Worm (Caenorhabditis elegans): ENCODE results near the gene Y54G11A.4.

DNA sequence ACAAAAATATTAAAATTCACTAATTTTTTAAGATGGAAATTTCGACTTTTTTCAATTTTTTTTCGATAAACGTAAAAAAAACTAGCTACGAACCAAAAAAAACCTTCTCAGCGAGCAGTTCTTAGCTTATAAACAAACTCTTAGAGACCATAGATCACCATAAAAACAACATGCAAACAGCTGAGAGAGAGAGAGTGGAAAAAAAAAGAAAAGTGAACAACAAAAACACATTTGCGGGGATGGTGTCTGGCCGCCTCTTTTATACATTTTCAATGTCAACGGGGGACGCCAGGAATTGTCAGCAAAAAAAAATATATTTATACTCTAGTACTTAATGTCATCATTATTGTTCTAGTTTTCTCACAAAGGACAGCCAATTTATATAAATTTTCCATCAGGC is 18.9 kb downstream of the Y54G11A.4 start:
- no peak for TF ChIP-seq hmg-4 (GFP tag; optimal IDR thresholded peaks at IDR 0.05)
- no peak for TF ChIP-seq ets-7 (tag; optimal IDR thresholded peaks at IDR 0.05)
- no peak for TF ChIP-seq flt-1 (GFP tag; IDR thresholded peaks at IDR 0.05)
- no peak for TF ChIP-seq scrt-1 (GFP tag; IDR thresholded peaks at IDR 0.05)
- TF ChIP-seq hmbx-1 (tag; optimal IDR thresholded peaks at IDR 0.05) = no peak
- TF ChIP-seq tbx-11 (GFP tag; IDR thresholded peaks at IDR 0.05) = no peak
